Worm (Caenorhabditis elegans): ENCODE data around the gene C42C1.3.

C42C1.3 gene

DNA sequence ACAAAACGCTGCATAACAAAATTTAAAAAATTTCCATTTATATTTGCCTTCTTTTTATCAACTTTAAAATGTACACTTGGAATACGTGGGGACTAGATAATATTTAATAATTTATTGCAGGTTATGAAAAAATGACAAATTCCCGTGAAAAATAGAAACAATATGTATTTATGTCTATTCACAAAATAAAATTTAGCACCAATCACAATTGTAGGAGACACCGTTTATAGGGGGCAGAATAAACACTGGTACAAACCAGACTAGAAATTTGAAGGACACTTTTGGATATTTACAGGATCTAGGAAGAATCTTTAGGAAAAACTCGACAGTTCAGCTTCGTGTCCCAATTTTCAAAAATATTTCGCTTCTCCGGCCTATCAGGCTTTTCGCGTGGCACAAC lies at the start of gene C42C1.3:
Gene C42C1.3 (minus strand): TSS at position 101 of the 400 bp plus-strand sequence.
- TF ChIP-seq unc-39 (tag; optimal IDR thresholded peaks at IDR 0.05) (no peak), nhr-2 (tag; optimal IDR thresholded peaks at IDR 0.05) (no peak), nhr-76 (tag; optimal IDR thresholded peaks at IDR 0.05) (no peak), unc-120 (tag; optimal IDR thresholded peaks at IDR 0.05; ENCODE audit: poor library complexity, severe bottlenecking) (no peak), ceh-83 (GFP tag; optimal IDR thresholded peaks at IDR 0.05) (no peak), ham-2 (GFP tag; optimal IDR thresholded peaks at IDR 0.05) (no peak), unc-62 (GFP tag; optimal IDR thresholded peaks at IDR 0.05) (no peak), lin-13 (tag; optimal IDR thresholded peaks at IDR 0.05) (no peak), mls-2 (tag; optimal IDR thresholded peaks at IDR 0.05) (no peak), sem-2 (GFP tag; optimal IDR thresholded peaks at IDR 0.05) (no peak), cnd-1 (tag; optimal IDR thresholded peaks at IDR 0.05) (no peak), snpc-4 (tag; optimal IDR thresholded peaks at IDR 0.05) (no peak)

DNA sequence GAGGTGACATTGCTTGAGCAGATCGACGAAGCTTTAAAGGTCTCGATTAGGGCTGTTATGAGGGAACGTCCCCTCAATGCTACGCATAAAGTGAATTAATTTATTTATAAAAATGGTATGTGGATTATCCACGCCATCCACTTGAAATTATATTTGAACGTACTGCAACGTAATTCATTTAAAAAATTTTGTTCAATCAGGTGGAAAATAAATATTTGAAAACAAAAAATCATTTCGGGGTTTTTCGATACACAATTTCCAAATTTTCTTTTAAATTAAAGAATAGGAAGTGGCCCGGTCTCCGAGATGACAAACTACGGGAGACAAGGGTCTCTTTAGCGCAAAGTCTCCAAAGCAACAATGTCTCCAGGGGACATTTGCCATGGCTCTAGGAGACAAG lies 41.3 kb upstream of the C42C1.3 start, which contains the start of gene oac-58:
Gene oac-58 (minus strand): TSS at position 101 of the 400 bp plus-strand sequence.
- TF ChIP-seq nhr-237 (tag; optimal IDR thresholded peaks at IDR 0.05): no peak

DNA sequence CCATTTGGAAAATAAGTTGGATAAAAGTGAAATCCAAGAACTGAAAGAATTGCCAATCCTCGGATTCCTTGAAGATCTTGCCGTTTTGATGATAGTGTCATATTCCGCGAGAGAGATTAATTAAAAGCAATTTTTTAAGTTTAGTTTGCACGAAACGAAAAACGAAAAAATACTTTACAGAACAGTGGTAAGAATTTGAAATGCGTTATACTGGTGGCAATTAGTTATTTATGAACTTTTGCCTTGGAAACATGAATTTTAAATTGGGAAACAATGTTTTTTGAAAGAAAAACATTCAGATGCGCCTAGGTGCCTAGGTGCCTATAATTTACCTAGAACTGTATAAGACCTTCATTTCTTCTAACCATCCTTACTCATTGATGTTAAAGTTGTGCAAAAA lies 37.4 kb upstream of the C42C1.3 start, which contains the start of gene oac-57:
Gene oac-57 (minus strand): TSS at position 101 of the 400 bp plus-strand sequence.
- TF ChIP-seq elt-3 (tag; optimal IDR thresholded peaks at IDR 0.05) (no peak), blmp-1 (tag; optimal IDR thresholded peaks at IDR 0.05) (no peak), nhr-237 (tag; optimal IDR thresholded peaks at IDR 0.05) (no peak), pha-4 (tag; optimal IDR thresholded peaks at IDR 0.05) (no peak), tbx-8 (GFP tag; optimal IDR thresholded peaks at IDR 0.05) (no peak), ceh-83 (GFP tag; optimal IDR thresholded peaks at IDR 0.05) (no peak), mls-2 (tag; optimal IDR thresholded peaks at IDR 0.05) (no peak), flh-1 (GFP tag; optimal IDR thresholded peaks at IDR 0.05) (no peak), unc-120 (tag; optimal IDR thresholded peaks at IDR 0.05; ENCODE audit: poor library complexity, severe bottlenecking) (no peak), nhr-2 (tag; optimal IDR thresholded peaks at IDR 0.05) (no peak), sem-2 (GFP tag; optimal IDR thresholded peaks at IDR 0.05) (no peak)

DNA sequence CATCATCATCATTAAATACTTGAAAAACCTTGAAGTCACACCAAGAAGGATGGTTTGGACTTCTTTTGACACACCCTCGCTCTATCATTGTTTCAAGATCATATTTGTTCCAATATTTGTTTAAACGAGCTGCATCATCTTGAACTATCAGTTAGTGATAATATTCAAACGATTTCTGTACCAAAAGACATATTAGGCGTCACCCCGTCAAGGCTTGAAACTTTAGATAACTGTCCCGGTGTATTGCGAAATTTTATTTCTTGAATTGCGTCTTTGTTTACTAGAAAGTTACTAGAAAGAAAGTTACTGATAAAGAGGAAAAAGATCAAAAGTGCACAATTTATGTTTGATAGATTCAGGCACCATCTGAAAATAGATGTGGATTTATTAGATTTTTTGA lies 35.7 kb upstream of the C42C1.3 start:
- TF ChIP-seq zip-8 (tag; optimal IDR thresholded peaks at IDR 0.05) (no peak), ztf-11 (tag; optimal IDR thresholded peaks at IDR 0.05) (no peak), blmp-1 (tag; optimal IDR thresholded peaks at IDR 0.05) (no peak), unc-120 (tag; optimal IDR thresholded peaks at IDR 0.05; ENCODE audit: poor library complexity, severe bottlenecking) (no peak), nhr-12 (tag; optimal IDR thresholded peaks at IDR 0.05) (no peak), lin-13 (tag; optimal IDR thresholded peaks at IDR 0.05) (no peak), nhr-28 (tag; optimal IDR thresholded peaks at IDR 0.05) (no peak), elt-3 (tag; optimal IDR thresholded peaks at IDR 0.05) (no peak), unc-62 (GFP tag; optimal IDR thresholded peaks at IDR 0.05) (no peak), sem-2 (GFP tag; optimal IDR thresholded peaks at IDR 0.05) (no peak), mab-5 (tag; optimal IDR thresholded peaks at IDR 0.05) (no peak), nhr-237 (tag; optimal IDR thresholded peaks at IDR 0.05) (no peak), pha-4 (tag; optimal IDR thresholded peaks at IDR 0.05) (no peak), sptf-1 (tag; optimal IDR thresholded peaks at IDR 0.05) (no peak), cnd-1 (tag; optimal IDR thresholded peaks at IDR 0.05) (no peak), ces-1 (GFP tag; optimal IDR thresholded peaks at IDR 0.05) (no peak), lsy-2 (tag; optimal IDR thresholded peaks at IDR 0.05) (no peak), nhr-2 (tag; optimal IDR thresholded peaks at IDR 0.05) (no peak), unc-39 (tag; optimal IDR thresholded peaks at IDR 0.05) (no peak), flh-1 (GFP tag; optimal IDR thresholded peaks at IDR 0.05) (no peak)

DNA sequence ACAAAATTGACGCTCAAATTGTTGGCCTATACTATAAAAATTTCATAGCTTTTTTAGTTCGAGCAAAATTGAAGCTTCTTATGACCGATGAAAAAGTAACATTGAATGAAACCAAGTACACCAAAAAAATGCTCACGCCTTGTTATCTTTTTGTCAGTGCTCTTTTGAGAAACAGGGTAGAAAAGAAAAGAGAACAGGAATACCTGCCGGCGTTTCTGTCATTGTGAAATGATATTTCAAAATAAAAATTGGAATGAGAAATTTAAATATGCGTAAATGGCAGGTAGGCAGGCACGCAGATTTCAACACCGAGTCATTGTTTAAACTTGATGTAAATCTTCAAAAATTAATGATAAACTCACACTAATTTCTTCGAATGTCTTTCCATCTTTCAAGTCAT lies 34.5 kb upstream of the C42C1.3 start:
- no peak for TF ChIP-seq nhr-237 (tag; optimal IDR thresholded peaks at IDR 0.05)
- TF ChIP-seq sem-2 (GFP tag; optimal IDR thresholded peaks at IDR 0.05): no peak
- no peak for TF ChIP-seq lin-32 (GFP tag; optimal IDR thresholded peaks at IDR 0.05)
- TF ChIP-seq pha-4 (tag; optimal IDR thresholded peaks at IDR 0.05): no peak
- TF ChIP-seq elt-1 (tag; optimal IDR thresholded peaks at IDR 0.05; ENCODE audit: borderline replicate concordance, insufficient read depth): no peak
- TF ChIP-seq ztf-11 (tag; optimal IDR thresholded peaks at IDR 0.05): no peak
- no peak for TF ChIP-seq nhr-12 (tag; optimal IDR thresholded peaks at IDR 0.05)
- TF ChIP-seq blmp-1 (tag; optimal IDR thresholded peaks at IDR 0.05): no peak
- TF ChIP-seq M03D4.4 (tag; optimal IDR thresholded peaks at IDR 0.05): no peak
- no peak for TF ChIP-seq bed-3 (GFP tag; optimal IDR thresholded peaks at IDR 0.05)
- no peak for TF ChIP-seq flh-1 (GFP tag; optimal IDR thresholded peaks at IDR 0.05)
- no peak for TF ChIP-seq hlh-1 (tag; optimal IDR thresholded peaks at IDR 0.05)
- TF ChIP-seq nhr-28 (tag; optimal IDR thresholded peaks at IDR 0.05): no peak
- no peak for TF ChIP-seq unc-39 (tag; optimal IDR thresholded peaks at IDR 0.05)
